Fruit fly (Drosophila melanogaster) S2 (cell line): ENCODE measurements around the gene Pdk1.

Experiments used
- CG8478 ChIP-seq: fragments of >200 bp; optimal IDR thresholded peaks from 2 replicates; lab custom pipeline; 2018
- CTCF ChIP-seq, 2 experiments: fragments of >200 bp; optimal IDR thresholded peaks; 2 replicates each; lab custom pipeline; 2018

- no peak for TF ChIP-seq CTCF (optimal IDR thresholded peaks at IDR 0.05; lab: Kevin White, UChicago)
- TF ChIP-seq CG8478 (lab: Kevin White, UChicago) = no peak
Observed at dm6 chr3L:127450-127849, 1.8 kb upstream of the Pdk1 start.
